Worm (Caenorhabditis elegans) whole organism, L4 larva: ENCODE results near the gene srd-40.
"Not testable (repeated sequence)": the region's sequence is repeated elsewhere in the genome, so short reads cannot be mapped to it uniquely, and the experiment has no call there.

ENCODE experiments used
- F10B5.3 ChIP-seq: sonication (generic microtip); optimal IDR thresholded peaks from 2 replicates; lab custom pipeline; 2016; ENCODE audit warnings: mild to moderate bottlenecking, missing genetic modification characterization, missing compliant biosample characterization
- T20F7.1 ChIP-seq: fragments of 200-800 bp; sonication (Bioruptor generic); optimal IDR thresholded peaks from 2 replicates; lab custom pipeline; 2018; ENCODE audit warnings: mild to moderate bottlenecking, missing genetic modification characterization, missing compliant biosample characterization
- Y5F2A.4 ChIP-seq: fragments of 200-800 bp; sonication (Bioruptor generic); optimal IDR thresholded peaks from 2 replicates; lab custom pipeline; 2018; ENCODE audit warnings: mild to moderate bottlenecking, missing genetic modification characterization, missing compliant biosample characterization
- Y75B8A.6 ChIP-seq: fragments of 200-800 bp; sonication (Bioruptor generic); IDR thresholded peaks from 2 replicates; pipeline ENCODE4 v1.3.6; 2022; ENCODE audit warnings: missing genetic modification reagents, missing genetic modification characterization, missing compliant biosample characterization
- ZK337.2 ChIP-seq: fragments of 200-800 bp; sonication (Bioruptor generic); IDR thresholded peaks from 2 replicates; pipeline ENCODE4 v1.3.6; 2022; ENCODE audit warnings: missing genetic modification reagents, missing genetic modification characterization, missing compliant biosample characterization
- aly-2 ChIP-seq: sonication (generic microtip); optimal IDR thresholded peaks from 2 replicates; lab custom pipeline; 2018; ENCODE audit warnings: missing biosample characterization, missing genetic modification characterization
- ceh-28 ChIP-seq: fragments of 150-350 bp; optimal IDR thresholded peaks from 2 replicates; lab custom pipeline; 2014; ENCODE audit warnings: missing biosample characterization, missing genetic modification reagents, missing genetic modification characterization
- ceh-32 ChIP-seq: sonication (generic microtip); optimal IDR thresholded peaks from 2 replicates; lab custom pipeline; 2016; ENCODE audit warnings: mild to moderate bottlenecking, missing genetic modification characterization, missing compliant biosample characterization; ENCODE audit not compliant: poor library complexity
- cey-2 ChIP-seq: sonication (generic microtip); optimal IDR thresholded peaks from 3 replicates; lab custom pipeline; 2017; ENCODE audit warnings: missing genetic modification characterization, mild to moderate bottlenecking, missing compliant biosample characterization, antibody characterized with exemption, borderline replicate concordance; ENCODE audit not compliant: insufficient read depth
- dpl-1 ChIP-seq: fragments of 150-350 bp; optimal IDR thresholded peaks from 2 replicates; lab custom pipeline; 2014; ENCODE audit warnings: missing biosample characterization, missing genetic modification reagents, missing genetic modification characterization
- egl-43 ChIP-seq: fragments of 200-800 bp; sonication (Bioruptor generic); IDR thresholded peaks from 2 replicates; pipeline ENCODE4 v1.3.6; 2022; ENCODE audit warnings: missing genetic modification reagents, missing genetic modification characterization, missing compliant biosample characterization
- fkh-10 ChIP-seq: fragments of 150-350 bp; optimal IDR thresholded peaks from 2 replicates; lab custom pipeline; 2014; ENCODE audit warnings: missing biosample characterization, missing genetic modification reagents, missing genetic modification characterization
- fos-1 ChIP-seq: fragments of 150-350 bp; optimal IDR thresholded peaks from 2 replicates; lab custom pipeline; 2014; ENCODE audit warnings: missing biosample characterization, missing genetic modification characterization
- gei-8 ChIP-seq: fragments of 200-800 bp; sonication (Bioruptor generic); optimal IDR thresholded peaks from 2 replicates; lab custom pipeline; 2018; ENCODE audit warnings: mild to moderate bottlenecking, missing genetic modification characterization, missing compliant biosample characterization
- hmg-1.1 ChIP-seq: fragments of 200-800 bp; sonication (Bioruptor generic); IDR thresholded peaks from 2 replicates; pipeline ENCODE4 v1.3.6; 2022; ENCODE audit warnings: missing genetic modification reagents, missing genetic modification characterization, missing compliant biosample characterization
- lim-7 ChIP-seq: fragments of 200-800 bp; sonication (Bioruptor generic); IDR thresholded peaks from 2 replicates; pipeline ENCODE4 v1.3.6; 2022; ENCODE audit warnings: missing genetic modification characterization, missing compliant biosample characterization
- madf-9 ChIP-seq: fragments of 200-800 bp; sonication (Bioruptor generic); conservative IDR thresholded peaks from 2 replicates; pipeline ENCODE4 v1.3.6; 2022; ENCODE audit warnings: missing genetic modification reagents, missing genetic modification characterization, missing compliant biosample characterization
- mep-1 ChIP-seq: fragments of 150-350 bp; sonication (generic microtip); optimal IDR thresholded peaks from 3 replicates; lab custom pipeline; 2014; ENCODE audit warnings: missing biosample characterization, missing genetic modification characterization
- mxl-2 ChIP-seq: fragments of 200-800 bp; sonication (Bioruptor generic); conservative IDR thresholded peaks from 2 replicates; pipeline ENCODE4 v1.3.6; 2022; ENCODE audit warnings: missing genetic modification reagents, missing genetic modification characterization, missing compliant biosample characterization
- nhr-6 ChIP-seq: fragments of 150-350 bp; optimal IDR thresholded peaks from 2 replicates; lab custom pipeline; 2014; ENCODE audit warnings: missing biosample characterization, missing genetic modification characterization
- nhr-76 ChIP-seq: fragments of 150-350 bp; optimal IDR thresholded peaks from 2 replicates; lab custom pipeline; 2014; ENCODE audit warnings: missing biosample characterization, missing genetic modification characterization
- sdz-12 ChIP-seq: fragments of 200-800 bp; sonication (Bioruptor generic); optimal IDR thresholded peaks from 2 replicates; lab custom pipeline; 2018; ENCODE audit warnings: mild to moderate bottlenecking, missing genetic modification characterization, missing compliant biosample characterization
- snpc-1.2 ChIP-seq: fragments of 200-800 bp; sonication (Bioruptor generic); IDR thresholded peaks from 2 replicates; pipeline ENCODE4 v1.3.6; 2022; ENCODE audit warnings: missing genetic modification reagents, missing genetic modification characterization, missing compliant biosample characterization
- tra-1 ChIP-seq: fragments of 200-800 bp; sonication (Bioruptor generic); IDR thresholded peaks from 2 replicates; pipeline ENCODE4 v1.3.6; 2022; ENCODE audit warnings: missing genetic modification reagents, missing genetic modification characterization, missing compliant biosample characterization
- unc-62 ChIP-seq, 3 experiments: fragments of 150-350 bp in 1 of 3; sonication (generic microtip); optimal IDR thresholded peaks in 2 of 3; peaks in 1 of 3; 1 replicate in 1 of 3; 2 replicates in 2 of 3; lab custom pipeline; 2014 to 2017; ENCODE audit warnings: missing biosample characterization in 3 of 3, missing genetic modification characterization in 3 of 3, missing genetic modification reagents in 3 of 3, missing genotype in 1 of 3
- zip-2 ChIP-seq: fragments of 150-350 bp; optimal IDR thresholded peaks from 2 replicates; lab custom pipeline; 2014; ENCODE audit warnings: missing biosample characterization, missing genetic modification characterization

srd-40 gene

ce11 chrX:12306565-12306964 is 17.0 kb upstream of the srd-40 start, which contains the start of gene phf-32:
Gene phf-32 (plus strand): TSS chrX:12306865.
- TF ChIP-seq gei-8 (GFP tag; lab: Kevin White, UChicago) = no peak
- no peak for TF ChIP-seq tra-1
- TF ChIP-seq dpl-1 (GFP tag; lab: Kevin White, UChicago) = no peak
- TF ChIP-seq nhr-6 (tag; lab: Kevin White, UChicago) = no peak
- no peak for TF ChIP-seq cey-2 (tag; lab: Kevin White, UChicago)
- TF ChIP-seq ceh-32 (tag; lab: Kevin White, UChicago) = no peak
- no peak for TF ChIP-seq hmg-1.1
- no peak for TF ChIP-seq zip-2 (tag; lab: Kevin White, UChicago)
- TF ChIP-seq nhr-76 (tag; lab: Kevin White, UChicago) = no peak

- peak in 1 of 2 experiments; percentile 54 for TF ChIP-seq unc-62 (GFP tag; optimal IDR thresholded peaks at IDR 0.05 in 1 of 2; lab: Kevin White, UChicago)
- TF ChIP-seq unc-62 (tag; optimal IDR thresholded peaks at IDR 0.05; lab: Kevin White, UChicago) = not testable (repeated sequence)
- peak; percentile 82 for TF ChIP-seq snpc-1.2 (GFP tag; lab: Robert Waterston, UW)
Observed at ce11 chrX:12308045-12308499, 15.5 kb upstream of the srd-40 start, which contains the start of gene F17A2.16. Gene F17A2.16 (plus strand): TSS chrX:12308449.

ce11 chrX:12313779-12314178 is 9.8 kb upstream of the srd-40 start:
- TF ChIP-seq Y5F2A.4 (GFP tag; lab: Kevin White, UChicago) (no peak), mxl-2 (peak; percentile 59; the same call in 1 of the 2 replicates), madf-9 (0 out of 2 replicates have a peak, but pooled peaks have one; percentile 5), mep-1 (tag; lab: Kevin White, UChicago) (no peak)

- TF ChIP-seq unc-62 (GFP tag; optimal IDR thresholded peaks at IDR 0.05 in 1 of 2; lab: Kevin White, UChicago) (peak in 1 of 2 experiments; percentile 79), unc-62 (tag; optimal IDR thresholded peaks at IDR 0.05; lab: Kevin White, UChicago) (no peak), tra-1 (peak; percentile 81; the same call in 1 of the 2 replicates), sdz-12 (GFP tag; lab: Kevin White, UChicago) (no peak)
Observed at ce11 chrX:12314395-12314794, 9.1 kb upstream of the srd-40 start.

- no peak for TF ChIP-seq mxl-2
- TF ChIP-seq lim-7 (GFP tag; lab: Robert Waterston, UW) = no peak
- no peak for TF ChIP-seq ceh-28 (tag; lab: Kevin White, UChicago)
- no peak for TF ChIP-seq T20F7.1 (GFP tag; lab: Kevin White, UChicago)
- TF ChIP-seq fos-1 (tag; lab: Kevin White, UChicago) = no peak
- TF ChIP-seq F10B5.3 (tag; lab: Kevin White, UChicago) = no peak
Observed at ce11 chrX:12315268-12315667, 8.3 kb upstream of the srd-40 start, which contains the start of gene xtr-2. Gene xtr-2 (plus strand): TSS chrX:12315568.

DNA sequence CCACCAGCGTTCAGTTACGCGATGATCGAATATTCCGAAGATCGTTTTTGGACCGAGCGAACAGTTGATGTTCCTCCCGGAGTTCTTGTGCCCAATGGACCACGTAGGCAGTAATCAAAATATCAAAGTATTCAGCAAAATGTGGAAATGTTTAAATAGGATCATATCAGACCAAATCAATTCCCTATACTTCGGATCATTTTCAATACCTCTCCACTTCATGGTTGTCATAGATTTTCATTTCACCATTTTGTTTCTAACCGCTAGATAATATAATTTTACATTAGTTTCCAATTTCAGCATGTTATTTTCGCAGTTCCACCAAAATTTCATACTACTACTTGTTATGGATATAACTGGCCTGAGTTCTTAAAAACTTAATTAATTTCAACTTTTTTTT is 6.0 kb upstream of the srd-40 start:
- TF ChIP-seq snpc-1.2 (GFP tag; lab: Robert Waterston, UW) = no peak
- peak in 1 of 2 experiments; percentile 91 for TF ChIP-seq unc-62 (GFP tag; optimal IDR thresholded peaks at IDR 0.05 in 1 of 2; lab: Kevin White, UChicago)
- no peak for TF ChIP-seq unc-62 (tag; optimal IDR thresholded peaks at IDR 0.05; lab: Kevin White, UChicago)

ce11 chrX:12320737-12321136 is 2.8 kb upstream of the srd-40 start, which contains the start of gene ceh-40:
Gene ceh-40 (minus strand): TSS chrX:12320777.
- TF ChIP-seq fkh-10 (GFP tag; lab: Kevin White, UChicago) = no peak
- TF ChIP-seq unc-62 (GFP tag; optimal IDR thresholded peaks at IDR 0.05 in 1 of 2; lab: Kevin White, UChicago) = peak in 1 of 2 experiments; percentile 48
- no peak for TF ChIP-seq unc-62 (tag; optimal IDR thresholded peaks at IDR 0.05; lab: Kevin White, UChicago)

DNA sequence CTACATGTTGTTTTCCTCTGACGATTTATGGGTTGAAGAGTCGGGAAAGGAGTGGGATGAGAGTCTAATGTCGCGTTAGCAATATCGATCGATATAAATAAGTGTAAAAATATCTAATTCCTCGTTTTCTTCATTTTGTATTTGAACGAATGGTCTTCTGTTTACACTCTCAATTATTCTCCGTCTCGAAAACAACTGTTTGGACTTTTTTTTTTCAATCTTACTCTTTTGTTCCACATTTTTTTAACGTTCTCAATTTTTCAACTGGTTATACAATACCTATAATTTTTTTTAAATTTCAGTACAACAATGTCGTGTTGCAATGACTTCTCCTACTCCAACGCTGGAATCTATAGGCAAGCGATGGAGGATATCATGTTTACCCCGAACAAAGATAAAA is 2.2 kb upstream of the srd-40 start, which contains the start of gene F17A2.13:
F17A2.13 (plus strand) TSS at position 301 of the 400 bp plus-strand sequence.
- no peak for TF ChIP-seq egl-43 (GFP tag; lab: Robert Waterston, UW)
- no peak for TF ChIP-seq ZK337.2 (GFP tag; lab: Robert Waterston, UW)
- TF ChIP-seq Y75B8A.6 (GFP tag; lab: Robert Waterston, UW) = no peak
- no peak for TF ChIP-seq aly-2 (tag; lab: Kevin White, UChicago)
